Worm (Caenorhabditis elegans): Measurements from ENCODE around the gene hizr-1.

Gene hizr-1

DNA sequence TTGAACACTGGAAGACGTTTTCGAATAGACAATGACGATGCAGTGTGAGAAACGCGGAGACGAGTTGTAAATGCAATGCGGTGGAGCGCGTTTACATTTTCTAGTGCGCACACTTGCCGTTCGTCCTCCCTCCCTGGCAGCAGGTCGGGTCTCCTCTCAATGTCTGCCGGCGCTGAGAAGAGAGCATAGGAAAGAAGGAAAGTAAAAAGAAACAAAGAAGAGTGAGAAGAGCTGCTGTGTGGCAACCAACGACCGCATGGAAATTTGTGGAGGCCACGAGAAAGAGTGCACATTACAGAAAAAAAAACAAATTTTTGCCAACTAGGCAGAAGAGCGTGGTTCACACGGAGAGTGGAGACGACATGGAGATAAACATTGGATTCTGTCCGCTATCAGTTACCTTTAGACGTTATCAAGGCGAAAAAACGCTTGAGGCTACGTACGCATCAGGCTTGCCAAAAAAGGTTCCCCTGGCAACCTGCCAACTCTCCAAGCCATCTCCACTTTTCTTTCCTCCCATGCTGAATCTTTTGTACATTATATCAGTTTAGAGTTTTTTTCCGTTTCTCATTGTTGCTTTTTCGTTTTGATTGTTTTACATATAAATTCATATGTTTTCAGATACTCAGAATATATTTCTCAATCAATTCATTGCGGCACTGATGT is 18.3 kb upstream of the hizr-1 start, which contains the start of the genes snrp-40.1 and F08G12.3:
Gene snrp-40.1 (minus strand): TSS at position 143 of the 666 bp plus-strand sequence.
Gene F08G12.3 (plus strand): TSS at position 616 of the 666 bp plus-strand sequence.
- TF ChIP-seq ztf-11 (tag; optimal IDR thresholded peaks at IDR 0.05) = peak; percentile 49
- TF ChIP-seq ceh-43 (GFP tag; optimal IDR thresholded peaks at IDR 0.05) = no peak
- no peak for TF ChIP-seq nhr-76 (tag; optimal IDR thresholded peaks at IDR 0.05)
- peak; percentile 48 for TF ChIP-seq mls-2 (tag; optimal IDR thresholded peaks at IDR 0.05)
- TF ChIP-seq lin-13 (tag; optimal IDR thresholded peaks at IDR 0.05) = no peak
- no peak for TF ChIP-seq bed-3 (GFP tag; optimal IDR thresholded peaks at IDR 0.05)
- peak; percentile 13 for TF ChIP-seq unc-62 (GFP tag; optimal IDR thresholded peaks at IDR 0.05)
- peak; percentile 72 for TF ChIP-seq M03D4.4 (tag; optimal IDR thresholded peaks at IDR 0.05)
- peak; percentile 15 for TF ChIP-seq unc-39 (tag; optimal IDR thresholded peaks at IDR 0.05)
- peak; percentile 35 for TF ChIP-seq mep-1 (tag; optimal IDR thresholded peaks at IDR 0.05)
- peak; percentile 46 for TF ChIP-seq ces-1 (GFP tag; optimal IDR thresholded peaks at IDR 0.05)
- peak; percentile 52 for TF ChIP-seq pha-4 (tag; optimal IDR thresholded peaks at IDR 0.05)
- no peak for TF ChIP-seq nhr-237 (tag; optimal IDR thresholded peaks at IDR 0.05)
- peak; percentile 73 for TF ChIP-seq hlh-1 (tag; optimal IDR thresholded peaks at IDR 0.05)
- TF ChIP-seq drap-1 (GFP tag; optimal IDR thresholded peaks at IDR 0.05) = peak; percentile 56
- peak; percentile 29 for TF ChIP-seq cnd-1 (tag; optimal IDR thresholded peaks at IDR 0.05)
- peak; percentile 66 for TF ChIP-seq sptf-1 (tag; optimal IDR thresholded peaks at IDR 0.05)
- TF ChIP-seq unc-120 (tag; optimal IDR thresholded peaks at IDR 0.05; ENCODE audit: poor library complexity, severe bottlenecking) = peak; percentile 15
- peak; percentile 48 for TF ChIP-seq lsy-2 (tag; optimal IDR thresholded peaks at IDR 0.05)

DNA sequence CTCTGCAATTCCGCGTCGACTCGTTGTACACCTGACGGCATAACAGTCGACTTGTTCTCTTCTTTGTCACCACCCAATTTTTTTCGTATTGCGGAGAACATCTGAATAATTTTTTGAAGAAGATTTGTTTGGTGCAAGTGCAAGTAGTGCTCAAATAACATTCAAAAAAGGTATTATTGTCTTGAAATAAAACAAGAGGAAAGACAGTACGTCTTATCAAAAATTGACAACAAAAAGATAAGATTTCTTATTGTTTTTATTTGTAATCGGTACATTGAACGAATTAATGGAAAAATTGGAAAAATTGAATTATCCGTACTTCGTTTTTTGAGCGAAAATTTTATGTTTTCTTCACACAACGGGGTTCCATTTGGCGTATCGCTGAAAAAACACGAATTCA is 12.3 kb upstream of the hizr-1 start, which contains the start of gene F08G12.1:
Gene F08G12.1 (minus strand): TSS at position 101 of the 400 bp plus-strand sequence.
- TF ChIP-seq M03D4.4 (tag; optimal IDR thresholded peaks at IDR 0.05) (no peak), mep-1 (tag; optimal IDR thresholded peaks at IDR 0.05) (no peak), ceh-83 (GFP tag; optimal IDR thresholded peaks at IDR 0.05) (no peak), nhr-2 (tag; optimal IDR thresholded peaks at IDR 0.05) (no peak), lin-13 (tag; optimal IDR thresholded peaks at IDR 0.05) (no peak), ces-1 (GFP tag; optimal IDR thresholded peaks at IDR 0.05) (no peak), pha-4 (tag; optimal IDR thresholded peaks at IDR 0.05) (no peak), bed-3 (GFP tag; optimal IDR thresholded peaks at IDR 0.05) (no peak), elt-1 (tag; optimal IDR thresholded peaks at IDR 0.05; ENCODE audit: borderline replicate concordance, insufficient read depth) (no peak), mab-5 (tag; optimal IDR thresholded peaks at IDR 0.05) (no peak), drap-1 (GFP tag; optimal IDR thresholded peaks at IDR 0.05) (no peak), ceh-43 (GFP tag; optimal IDR thresholded peaks at IDR 0.05) (no peak), tbx-8 (GFP tag; optimal IDR thresholded peaks at IDR 0.05) (no peak), lsy-2 (tag; optimal IDR thresholded peaks at IDR 0.05) (no peak), ceh-39 (tag; optimal IDR thresholded peaks at IDR 0.05) (no peak), cnd-1 (tag; optimal IDR thresholded peaks at IDR 0.05) (no peak), unc-120 (tag; optimal IDR thresholded peaks at IDR 0.05; ENCODE audit: poor library complexity, severe bottlenecking) (no peak)

- TF ChIP-seq unc-62 (GFP tag; optimal IDR thresholded peaks at IDR 0.05) = no peak
- TF ChIP-seq lin-32 (GFP tag; optimal IDR thresholded peaks at IDR 0.05) = no peak
- TF ChIP-seq cnd-1 (tag; optimal IDR thresholded peaks at IDR 0.05) = no peak
- TF ChIP-seq ham-2 (GFP tag; optimal IDR thresholded peaks at IDR 0.05) = no peak
- TF ChIP-seq ceh-39 (tag; optimal IDR thresholded peaks at IDR 0.05) = no peak
- TF ChIP-seq sem-2 (GFP tag; optimal IDR thresholded peaks at IDR 0.05) = no peak
- no peak for TF ChIP-seq nhr-76 (tag; optimal IDR thresholded peaks at IDR 0.05)
- TF ChIP-seq drap-1 (GFP tag; optimal IDR thresholded peaks at IDR 0.05) = no peak
- no peak for TF ChIP-seq elt-3 (tag; optimal IDR thresholded peaks at IDR 0.05)
- TF ChIP-seq mls-2 (tag; optimal IDR thresholded peaks at IDR 0.05) = no peak
- TF ChIP-seq nhr-2 (tag; optimal IDR thresholded peaks at IDR 0.05) = no peak
- no peak for TF ChIP-seq tbx-8 (GFP tag; optimal IDR thresholded peaks at IDR 0.05)
- TF ChIP-seq zip-8 (tag; optimal IDR thresholded peaks at IDR 0.05) = no peak
- no peak for TF ChIP-seq unc-39 (tag; optimal IDR thresholded peaks at IDR 0.05)
- TF ChIP-seq ztf-11 (tag; optimal IDR thresholded peaks at IDR 0.05) = no peak
- no peak for TF ChIP-seq bed-3 (GFP tag; optimal IDR thresholded peaks at IDR 0.05)
- TF ChIP-seq pha-4 (tag; optimal IDR thresholded peaks at IDR 0.05) = no peak
- no peak for TF ChIP-seq ces-1 (GFP tag; optimal IDR thresholded peaks at IDR 0.05)
- no peak for TF ChIP-seq M03D4.4 (tag; optimal IDR thresholded peaks at IDR 0.05)
- no peak for TF ChIP-seq flh-1 (GFP tag; optimal IDR thresholded peaks at IDR 0.05)
Measured at ce11 chrX:11307056-11307455, 11.0 kb upstream of the hizr-1 start, which contains the start of gene vhl-1. Gene vhl-1 (plus strand): TSS chrX:11307356.

All from whole organism, mixed stage, embryonic.